Worm (Caenorhabditis elegans) whole organism, L2 larva: ENCODE measurements around the gene sel-11.

ENCODE experiments used
- C34F6.9 ChIP-seq: fragments of 150-350 bp; optimal IDR thresholded peaks from 2 replicates; lab custom pipeline; 2014; ENCODE audit warnings: missing biosample characterization, missing genetic modification characterization
- F13H6.1 ChIP-seq: sonication (generic microtip); optimal IDR thresholded peaks from 2 replicates; lab custom pipeline; 2016; ENCODE audit warnings: missing genetic modification characterization, missing compliant biosample characterization
- R02D3.7 ChIP-seq: fragments of 150-350 bp; optimal IDR thresholded peaks from 2 replicates; lab custom pipeline; 2014; ENCODE audit warnings: missing biosample characterization, missing genetic modification characterization
- Y55F3AM.14 ChIP-seq: fragments of 200-800 bp; sonication (Bioruptor generic); optimal IDR thresholded peaks from 2 replicates; lab custom pipeline; 2018; ENCODE audit warnings: mild to moderate bottlenecking, missing genetic modification characterization, missing compliant biosample characterization
- ZK546.5 ChIP-seq: sonication (generic microtip); optimal IDR thresholded peaks from 2 replicates; lab custom pipeline; 2017; ENCODE audit warnings: missing biosample characterization, missing genetic modification characterization
- alr-1 ChIP-seq: fragments of 150-350 bp; optimal IDR thresholded peaks from 2 replicates; lab custom pipeline; 2014; ENCODE audit warnings: missing biosample characterization, missing genetic modification characterization
- aly-2 ChIP-seq: fragments of 150-350 bp; optimal IDR thresholded peaks from 2 replicates; lab custom pipeline; 2014; ENCODE audit warnings: missing biosample characterization, missing genetic modification characterization
- ama-1 ChIP-seq: fragments of 150-350 bp; optimal IDR thresholded peaks from 2 replicates; lab custom pipeline; 2018; ENCODE audit warnings: inconsistent platforms
- blmp-1 ChIP-seq: sonication (generic microtip); optimal IDR thresholded peaks from 2 replicates; lab custom pipeline; 2017; ENCODE audit warnings: missing genetic modification characterization, mild to moderate bottlenecking, missing compliant biosample characterization, antibody characterized with exemption, moderate library complexity; ENCODE audit not compliant: insufficient read depth
- ceh-16 ChIP-seq: fragments of 150-350 bp; optimal IDR thresholded peaks from 2 replicates; lab custom pipeline; 2014; ENCODE audit warnings: missing biosample characterization, missing genetic modification characterization
- ceh-82 ChIP-seq: fragments of 150-350 bp; optimal IDR thresholded peaks from 2 replicates; lab custom pipeline; 2014; ENCODE audit warnings: missing biosample characterization, missing genetic modification characterization
- crh-2 ChIP-seq: sonication (generic microtip); optimal IDR thresholded peaks from 2 replicates; lab custom pipeline; 2017; ENCODE audit warnings: missing biosample characterization, missing genetic modification characterization
- dmd-4 ChIP-seq: sonication (generic microtip); optimal IDR thresholded peaks from 2 replicates; lab custom pipeline; 2017; ENCODE audit warnings: missing biosample characterization, missing genetic modification characterization
- egl-27 ChIP-seq: sonication (generic microtip); optimal IDR thresholded peaks from 3 replicates; lab custom pipeline; 2017; ENCODE audit warnings: missing biosample characterization, missing genetic modification reagents, missing genetic modification characterization
- elt-1 ChIP-seq: fragments of 150-350 bp; optimal IDR thresholded peaks from 2 replicates; lab custom pipeline; 2014; ENCODE audit warnings: missing biosample characterization, missing genetic modification characterization
- elt-3 ChIP-seq: sonication (generic microtip); optimal IDR thresholded peaks from 2 replicates; lab custom pipeline; 2017; ENCODE audit warnings: missing biosample characterization, missing genetic modification characterization
- fos-1 ChIP-seq: fragments of 150-350 bp; optimal IDR thresholded peaks from 2 replicates; lab custom pipeline; 2014; ENCODE audit warnings: missing biosample characterization, missing genetic modification characterization
- lin-11 ChIP-seq: fragments of 150-350 bp; sonication (generic microtip); optimal IDR thresholded peaks from 2 replicates; lab custom pipeline; 2014; ENCODE audit warnings: missing biosample characterization, missing genetic modification characterization, inconsistent platforms, mixed read lengths
- lin-13 ChIP-seq: fragments of 150-350 bp; optimal IDR thresholded peaks from 2 replicates; lab custom pipeline; 2014; ENCODE audit warnings: missing biosample characterization, missing genetic modification reagents, missing genetic modification characterization
- lin-39 ChIP-seq: fragments of 150-350 bp; optimal IDR thresholded peaks from 2 replicates; lab custom pipeline; 2014; ENCODE audit warnings: missing biosample characterization, missing genetic modification reagents, missing genetic modification characterization
- lsy-2 ChIP-seq, 2 experiments: fragments of 150-350 bp in 1 of 2; sonication (generic microtip) in 1 of 2; optimal IDR thresholded peaks; 2 replicates each; lab custom pipeline; 2014 to 2017; ENCODE audit warnings: missing biosample characterization in 2 of 2, missing genetic modification characterization in 2 of 2
- mab-5 ChIP-seq: fragments of 150-350 bp; optimal IDR thresholded peaks from 2 replicates; lab custom pipeline; 2014; ENCODE audit warnings: missing biosample characterization, missing genetic modification characterization
- mbf-1 ChIP-seq: sonication (generic microtip); optimal IDR thresholded peaks from 2 replicates; lab custom pipeline; 2017; ENCODE audit warnings: missing biosample characterization, missing genetic modification characterization
- mdl-1 ChIP-seq, 2 experiments: fragments of 150-350 bp in 1 of 2; sonication (generic microtip) in 1 of 2; optimal IDR thresholded peaks; 2 replicates each; lab custom pipeline; 2017; ENCODE audit warnings: missing biosample characterization in 2 of 2, missing genetic modification characterization in 2 of 2
- nhr-10 ChIP-seq: sonication (generic microtip); optimal IDR thresholded peaks from 2 replicates; lab custom pipeline; 2017; ENCODE audit warnings: missing biosample characterization, missing genetic modification characterization
- nhr-12 ChIP-seq: fragments of 150-350 bp; optimal IDR thresholded peaks from 2 replicates; lab custom pipeline; 2014; ENCODE audit warnings: missing biosample characterization, missing genetic modification characterization
- nhr-129 ChIP-seq: fragments of 150-350 bp; optimal IDR thresholded peaks from 2 replicates; lab custom pipeline; 2014; ENCODE audit warnings: missing biosample characterization, missing genetic modification characterization
- nhr-21 ChIP-seq: fragments of 150-350 bp; optimal IDR thresholded peaks from 2 replicates; lab custom pipeline; 2014; ENCODE audit warnings: missing biosample characterization, missing genetic modification characterization
- nhr-23 ChIP-seq: fragments of 150-350 bp; optimal IDR thresholded peaks from 2 replicates; lab custom pipeline; 2014; ENCODE audit warnings: missing biosample characterization, missing genetic modification reagents, missing genetic modification characterization
- nhr-237 ChIP-seq: fragments of 150-350 bp; optimal IDR thresholded peaks from 2 replicates; lab custom pipeline; 2014; ENCODE audit warnings: missing biosample characterization, missing genetic modification characterization
- nhr-25 ChIP-seq: fragments of 150-350 bp; sonication (generic microtip); optimal IDR thresholded peaks from 3 replicates; lab custom pipeline; 2014; ENCODE audit warnings: missing biosample characterization, missing genetic modification characterization
- nhr-6 ChIP-seq: fragments of 150-350 bp; optimal IDR thresholded peaks from 2 replicates; lab custom pipeline; 2014; ENCODE audit warnings: missing biosample characterization, missing genetic modification characterization
- nhr-77 ChIP-seq: fragments of 150-350 bp; optimal IDR thresholded peaks from 2 replicates; lab custom pipeline; 2014; ENCODE audit warnings: missing biosample characterization, missing genetic modification characterization
- peb-1 ChIP-seq: fragments of 150-350 bp; optimal IDR thresholded peaks from 2 replicates; lab custom pipeline; 2014; ENCODE audit warnings: missing biosample characterization, missing genetic modification characterization
- sem-4 ChIP-seq: fragments of 150-350 bp; optimal IDR thresholded peaks from 2 replicates; lab custom pipeline; 2014; ENCODE audit warnings: missing biosample characterization, missing genetic modification reagents, missing genetic modification characterization
- skn-1 ChIP-seq: sonication (generic microtip); optimal IDR thresholded peaks from 2 replicates; lab custom pipeline; 2017; ENCODE audit warnings: missing biosample characterization, missing genetic modification characterization
- sma-3 ChIP-seq: sonication (generic microtip); optimal IDR thresholded peaks from 2 replicates; lab custom pipeline; 2016; ENCODE audit warnings: missing genetic modification reagents, missing genetic modification characterization, missing compliant biosample characterization
- sma-9 ChIP-seq, 2 experiments: fragments of 150-350 bp in 1 of 2; sonication (generic microtip) in 1 of 2; optimal IDR thresholded peaks; 2 replicates each; lab custom pipeline; 2014 to 2016; ENCODE audit warnings: missing genetic modification characterization in 2 of 2, mild to moderate bottlenecking in 1 of 2, missing biosample characterization in 1 of 2, missing compliant biosample characterization in 1 of 2, missing genetic modification reagents in 1 of 2, moderate library complexity in 1 of 2
- snpc-4 ChIP-seq: fragments of 150-350 bp; optimal IDR thresholded peaks from 2 replicates; lab custom pipeline; 2014; ENCODE audit warnings: missing biosample characterization, missing genetic modification characterization
- unc-55 ChIP-seq: fragments of 150-350 bp; sonication (generic microtip); optimal IDR thresholded peaks from 3 replicates; lab custom pipeline; 2014; ENCODE audit warnings: missing biosample characterization, missing genetic modification reagents, missing genetic modification characterization
- unc-62 ChIP-seq: fragments of 150-350 bp; optimal IDR thresholded peaks from 2 replicates; lab custom pipeline; 2014; ENCODE audit warnings: missing biosample characterization, missing genetic modification reagents, missing genetic modification characterization
- ztf-1 ChIP-seq: fragments of 200-800 bp; sonication (Bioruptor generic); conservative IDR thresholded peaks from 2 replicates; pipeline ENCODE4 v1.3.6; 2022; ENCODE audit warnings: missing genetic modification characterization, missing compliant biosample characterization
- ztf-11 ChIP-seq: sonication (generic microtip); optimal IDR thresholded peaks from 2 replicates; lab custom pipeline; 2017; ENCODE audit warnings: missing biosample characterization, missing genetic modification characterization
- ztf-4 ChIP-seq: fragments of 150-350 bp; optimal IDR thresholded peaks from 2 replicates; lab custom pipeline; 2014; ENCODE audit warnings: missing biosample characterization, missing genetic modification characterization

Gene sel-11

ce11 chrV:11802508-11802907 is 35.4 kb downstream of the sel-11 start (continued):
- TF ChIP-seq sma-9 (GFP tag; optimal IDR thresholded peaks at IDR 0.05; lab: Kevin White, UChicago) (peak; percentile 99), sma-9 (tag; optimal IDR thresholded peaks at IDR 0.05; lab: Kevin White, UChicago) (peak; percentile 15), mab-5 (tag; lab: Kevin White, UChicago) (no peak), ama-1 (lab: Kevin White, UChicago) (no peak), unc-62 (GFP tag; lab: Kevin White, UChicago) (no peak), alr-1 (tag; lab: Kevin White, UChicago) (no peak), Y55F3AM.14 (GFP tag; lab: Kevin White, UChicago) (peak; percentile 83), mbf-1 (no peak), sma-3 (GFP tag; lab: Kevin White, UChicago) (peak; percentile 99)

- TF ChIP-seq fos-1 (tag; lab: Kevin White, UChicago) (no peak), nhr-21 (tag; lab: Kevin White, UChicago) (no peak), crh-2 (tag; lab: Kevin White, UChicago) (no peak), nhr-6 (no peak), nhr-77 (tag; lab: Kevin White, UChicago) (no peak), ztf-11 (no peak), alr-1 (tag; lab: Kevin White, UChicago) (no peak), sma-3 (GFP tag; lab: Kevin White, UChicago) (peak; percentile 63), unc-55 (GFP tag; lab: Kevin White, UChicago) (no peak), sem-4 (tag; lab: Kevin White, UChicago) (no peak), lin-11 (tag; lab: Kevin White, UChicago) (no peak), nhr-23 (tag; lab: Kevin White, UChicago) (no peak), nhr-12 (no peak), ceh-16 (tag; lab: Kevin White, UChicago) (no peak), ama-1 (lab: Kevin White, UChicago) (no peak), blmp-1 (tag; lab: Kevin White, UChicago) (peak; percentile 72), mbf-1 (no peak), lin-13 (GFP tag; lab: Kevin White, UChicago) (no peak), elt-3 (tag; lab: Kevin White, UChicago) (no peak), ztf-4 (tag; lab: Kevin White, UChicago) (no peak), nhr-129 (peak; percentile 68), egl-27 (tag; lab: Kevin White, UChicago) (no peak), unc-62 (GFP tag; lab: Kevin White, UChicago) (no peak), dmd-4 (tag; lab: Kevin White, UChicago) (no peak), nhr-237 (tag; lab: Kevin White, UChicago) (no peak), mdl-1 (tag; optimal IDR thresholded peaks at IDR 0.05; lab: Kevin White, UChicago) (no peak), nhr-10 (tag; lab: Kevin White, UChicago) (no peak), F13H6.1 (tag; lab: Kevin White, UChicago) (no peak), lin-39 (tag; lab: Kevin White, UChicago) (no peak), nhr-25 (peak; percentile 45), snpc-4 (tag; lab: Kevin White, UChicago) (no peak), mab-5 (tag; lab: Kevin White, UChicago) (no peak), ZK546.5 (no peak), elt-1 (tag; lab: Kevin White, UChicago) (no peak), skn-1 (tag; lab: Kevin White, UChicago) (no peak), sma-9 (GFP tag; optimal IDR thresholded peaks at IDR 0.05; lab: Kevin White, UChicago) (peak; percentile 88), sma-9 (tag; optimal IDR thresholded peaks at IDR 0.05; lab: Kevin White, UChicago) (no peak), peb-1 (tag; lab: Kevin White, UChicago) (no peak), R02D3.7 (tag; lab: Kevin White, UChicago) (no peak), ztf-1 (GFP tag; lab: Robert Waterston, UW) (no peak), aly-2 (tag; lab: Kevin White, UChicago) (no peak), lsy-2 (tag; optimal IDR thresholded peaks at IDR 0.05; lab: Kevin White, UChicago) (peak in 1 of 2 experiments; percentile 14), Y55F3AM.14 (GFP tag; lab: Kevin White, UChicago) (no peak), C34F6.9 (tag; lab: Kevin White, UChicago) (no peak), ceh-82 (tag; lab: Kevin White, UChicago) (no peak)
These were observed 36.4 kb downstream of the sel-11 start for ce11 chrV:11803518-11803994.
